Fruit fly (Drosophila melanogaster) whole organism, embryonic: Measurements from ENCODE around the gene mbm.

Experiments used
- Ada2b ChIP-seq: fragments of 200-800 bp; sonication (Bioruptor generic); IDR thresholded peaks from 2 replicates; pipeline ENCODE4 v1.3.6; 2022; ENCODE audit warnings: missing biosample characterization, missing genetic modification characterization
- Adf1 ChIP-seq: fragments of 200-800 bp; sonication (Bioruptor generic); IDR thresholded peaks from 2 replicates; pipeline ENCODE4 v1.3.6; 2022; ENCODE audit warnings: missing biosample characterization, missing genetic modification characterization
- Aef1 ChIP-seq: fragments of 200-800 bp; sonication (Bioruptor generic); IDR thresholded peaks from 3 replicates; pipeline ENCODE4 v1.3.6; 2022; ENCODE audit warnings: missing biosample characterization, missing genetic modification characterization
- CG11723 ChIP-seq: fragments of 200-800 bp; sonication (Bioruptor generic); optimal IDR thresholded peaks from 2 replicates; lab custom pipeline; 2017; ENCODE audit warnings: missing biosample characterization, mild to moderate bottlenecking, missing genetic modification characterization
- CG16815 ChIP-seq: fragments of 200-800 bp; sonication (Bioruptor generic); optimal IDR thresholded peaks from 3 replicates; lab custom pipeline; 2017; ENCODE audit warnings: missing biosample characterization, mild to moderate bottlenecking, missing genetic modification characterization
- CG17186 ChIP-seq: fragments of 200-800 bp; sonication (Bioruptor generic); optimal IDR thresholded peaks from 3 replicates; lab custom pipeline; 2017; ENCODE audit warnings: missing biosample characterization, missing genetic modification reagents, missing genetic modification characterization
- CG17802 ChIP-seq: fragments of 200-800 bp; sonication (Bioruptor generic); optimal IDR thresholded peaks from 2 replicates; lab custom pipeline; 2018; ENCODE audit warnings: missing biosample characterization, mild to moderate bottlenecking, missing genetic modification characterization, moderate library complexity
- CG17829 ChIP-seq: fragments of 200-800 bp; optimal IDR thresholded peaks from 2 replicates; lab custom pipeline; 2019; ENCODE audit warnings: missing biosample characterization, mild to moderate bottlenecking, missing genetic modification characterization, moderate library complexity
- CG18011 ChIP-seq: fragments of 200-800 bp; sonication (Bioruptor generic); optimal IDR thresholded peaks from 2 replicates; lab custom pipeline; 2017; ENCODE audit warnings: missing biosample characterization, missing genetic modification characterization, mild to moderate bottlenecking, moderate library complexity, missing genotype
- CG2116 ChIP-seq: fragments of 200-800 bp; sonication (Bioruptor generic); optimal IDR thresholded peaks from 3 replicates; lab custom pipeline; 2018; ENCODE audit warnings: missing biosample characterization, mild to moderate bottlenecking, missing genetic modification characterization
- CG31224 ChIP-seq: fragments of 200-800 bp; sonication (Bioruptor generic); IDR thresholded peaks from 2 replicates; pipeline ENCODE4 v1.3.6; 2022; ENCODE audit warnings: missing biosample characterization, missing genetic modification characterization
- CG3163 ChIP-seq: fragments of 200-800 bp; sonication (Bioruptor generic); optimal IDR thresholded peaks from 3 replicates; lab custom pipeline; 2016; ENCODE audit warnings: missing biosample characterization, missing genetic modification characterization
- CG32767 ChIP-seq: fragments of 200-800 bp; sonication (Bioruptor generic); IDR thresholded peaks from 2 replicates; pipeline ENCODE4 v1.3.6; 2022; ENCODE audit warnings: missing biosample characterization, missing genetic modification characterization
- CG3407 ChIP-seq: fragments of 200-800 bp; sonication (Bioruptor generic); optimal IDR thresholded peaks from 2 replicates; lab custom pipeline; 2018; ENCODE audit warnings: missing biosample characterization, mild to moderate bottlenecking, missing genetic modification characterization
- CG34224 ChIP-seq: fragments of 200-800 bp; sonication (Bioruptor generic); IDR thresholded peaks from 3 replicates; pipeline ENCODE4 v1.3.6; 2022; ENCODE audit warnings: missing biosample characterization, missing genetic modification characterization; ENCODE audit not compliant: partially characterized antibody
- CG3995 ChIP-seq: fragments of 200-800 bp; sonication (Bioruptor generic); optimal IDR thresholded peaks from 3 replicates; lab custom pipeline; 2016; ENCODE audit warnings: missing biosample characterization, missing genetic modification characterization
- CG5180 ChIP-seq: fragments of 200-800 bp; sonication (Bioruptor generic); optimal IDR thresholded peaks from 3 replicates; lab custom pipeline; 2017; ENCODE audit warnings: missing biosample characterization, missing genetic modification characterization, mild to moderate bottlenecking, moderate library complexity, missing genetic modification reagents
- CG6765 ChIP-seq: fragments of 200-800 bp; sonication (Bioruptor generic); optimal IDR thresholded peaks from 3 replicates; lab custom pipeline; 2017; ENCODE audit warnings: missing biosample characterization, mild to moderate bottlenecking, missing genetic modification characterization
- CG6813 ChIP-seq: fragments of 200-800 bp; sonication (Bioruptor generic); optimal IDR thresholded peaks from 2 replicates; lab custom pipeline; 2017; ENCODE audit warnings: missing biosample characterization, missing genetic modification characterization, mild to moderate bottlenecking, moderate library complexity, missing genetic modification reagents
- CG7357 ChIP-seq: fragments of 200-800 bp; sonication (Bioruptor generic); IDR thresholded peaks from 3 replicates; pipeline ENCODE4 v1.3.6; 2022; ENCODE audit warnings: missing biosample characterization, missing genetic modification characterization
- CG8089 ChIP-seq: fragments of 200-800 bp; sonication (Bioruptor generic); optimal IDR thresholded peaks from 3 replicates; lab custom pipeline; 2016; ENCODE audit warnings: missing biosample characterization, missing genetic modification characterization
- CG8478 ChIP-seq: fragments of >200 bp; optimal IDR thresholded peaks from 2 replicates; lab custom pipeline; 2018
- CG9437 ChIP-seq: fragments of 200-800 bp; sonication (Bioruptor generic); optimal IDR thresholded peaks from 2 replicates; lab custom pipeline; 2018; ENCODE audit warnings: missing biosample characterization, mild to moderate bottlenecking, missing genetic modification characterization
- E2f2 ChIP-seq: fragments of 200-800 bp; sonication (Bioruptor generic); IDR thresholded peaks from 2 replicates; pipeline ENCODE4 v1.3.6; 2022; ENCODE audit warnings: missing biosample characterization, missing genetic modification characterization
- Elba2 ChIP-seq: fragments of 200-800 bp; sonication (Bioruptor generic); optimal IDR thresholded peaks from 3 replicates; lab custom pipeline; 2016; ENCODE audit warnings: missing biosample characterization, missing genetic modification characterization
- Hmr ChIP-seq: fragments of 200-800 bp; sonication (Bioruptor generic); optimal IDR thresholded peaks from 3 replicates; lab custom pipeline; 2017; ENCODE audit warnings: mild to moderate bottlenecking, missing biosample characterization, missing genetic modification reagents, missing genetic modification characterization
- Kr ChIP-seq: fragments of 200-800 bp; sonication (Bioruptor generic); optimal IDR thresholded peaks from 2 replicates; lab custom pipeline; 2017; ENCODE audit warnings: missing biosample characterization, mild to moderate bottlenecking, missing genetic modification characterization
- Lim3 ChIP-seq: fragments of 200-800 bp; sonication (Bioruptor generic); IDR thresholded peaks from 2 replicates; pipeline ENCODE4 v1.3.6; 2022; ENCODE audit warnings: missing biosample characterization, missing genetic modification characterization
- Max ChIP-seq: fragments of 200-800 bp; sonication (Bioruptor generic); optimal IDR thresholded peaks from 2 replicates; lab custom pipeline; 2016; ENCODE audit warnings: missing biosample characterization, mild to moderate bottlenecking, missing genetic modification characterization
- Med ChIP-seq: fragments of 200-800 bp; sonication (Bioruptor generic); peaks from one replicate; lab custom pipeline; 2016; ENCODE audit warnings: missing biosample characterization, missing genetic modification characterization, mild to moderate bottlenecking, inconsistent platforms, moderate library complexity
- Nf-YB ChIP-seq: fragments of 200-800 bp; sonication (Bioruptor generic); optimal IDR thresholded peaks from 3 replicates; lab custom pipeline; 2019; ENCODE audit warnings: missing biosample characterization, mild to moderate bottlenecking, missing genetic modification characterization, moderate library complexity
- Poxn ChIP-seq: fragments of 200-800 bp; sonication (Bioruptor generic); IDR thresholded peaks from 2 replicates; pipeline ENCODE4 v1.3.6; 2022; ENCODE audit warnings: missing biosample characterization, missing genetic modification characterization
- Side ChIP-seq: fragments of 200-800 bp; sonication (Bioruptor generic); optimal IDR thresholded peaks from 2 replicates; lab custom pipeline; 2016; ENCODE audit warnings: missing biosample characterization, missing genetic modification characterization
- Sox100B ChIP-seq: fragments of 200-800 bp; sonication (Bioruptor generic); optimal IDR thresholded peaks from 3 replicates; lab custom pipeline; 2018; ENCODE audit warnings: missing biosample characterization, mild to moderate bottlenecking, missing genetic modification characterization
- Usf ChIP-seq: fragments of 200-800 bp; sonication (Bioruptor generic); optimal IDR thresholded peaks from 2 replicates; lab custom pipeline; 2017; ENCODE audit warnings: missing genotype, missing biosample characterization, missing genetic modification characterization
- amos ChIP-seq: fragments of 200-800 bp; sonication (Bioruptor generic); IDR thresholded peaks from 2 replicates; pipeline ENCODE4 v1.3.6; 2022; ENCODE audit warnings: missing biosample characterization, missing genetic modification characterization; ENCODE audit not compliant: partially characterized antibody
- cas ChIP-seq: fragments of 200-800 bp; sonication (Bioruptor generic); IDR thresholded peaks from 2 replicates; pipeline ENCODE4 v1.3.6; 2022; ENCODE audit warnings: missing biosample characterization, missing genetic modification characterization
- gem ChIP-seq: fragments of 200-800 bp; sonication (Bioruptor generic); optimal IDR thresholded peaks from 2 replicates; lab custom pipeline; 2019; ENCODE audit warnings: missing biosample characterization, mild to moderate bottlenecking, missing genetic modification characterization, moderate library complexity
- kah ChIP-seq: fragments of 200-800 bp; sonication (Bioruptor generic); optimal IDR thresholded peaks from 2 replicates; lab custom pipeline; 2018; ENCODE audit warnings: missing biosample characterization, mild to moderate bottlenecking, missing genetic modification characterization
- knrl ChIP-seq: fragments of 200-800 bp; sonication (Bioruptor generic); IDR thresholded peaks from 3 replicates; pipeline ENCODE4 v1.3.6; 2022; ENCODE audit warnings: missing biosample characterization, missing genetic modification characterization; ENCODE audit not compliant: partially characterized antibody
- nerfin-1 ChIP-seq: fragments of 200-800 bp; sonication (Bioruptor generic); optimal IDR thresholded peaks from 3 replicates; lab custom pipeline; 2019; ENCODE audit warnings: missing biosample characterization, mild to moderate bottlenecking, missing genetic modification characterization, moderate library complexity
- sc ChIP-seq, 3 experiments: fragments of >200 bp in 2 of 3; fragments of 200-800 bp in 1 of 3; sonication (Bioruptor generic) in 1 of 3; optimal IDR thresholded peaks; 2 replicates in 2 of 3; 3 replicates in 1 of 3; lab custom pipeline; 2017; ENCODE audit warnings: mild to moderate bottlenecking in 1 of 3, missing biosample characterization in 1 of 3, missing genetic modification characterization in 1 of 3, missing genetic modification reagents in 1 of 3
- sd ChIP-seq: fragments of 200-800 bp; sonication (Bioruptor generic); optimal IDR thresholded peaks from 3 replicates; lab custom pipeline; 2018; ENCODE audit warnings: missing biosample characterization, mild to moderate bottlenecking, missing genetic modification characterization, moderate library complexity
- trh ChIP-seq: fragments of 200-800 bp; sonication (Bioruptor generic); optimal IDR thresholded peaks from 2 replicates; lab custom pipeline; 2016; ENCODE audit warnings: missing biosample characterization, missing genetic modification characterization
- wek ChIP-seq: fragments of 200-800 bp; sonication (Bioruptor generic); optimal IDR thresholded peaks from 3 replicates; lab custom pipeline; 2018; ENCODE audit warnings: missing biosample characterization, mild to moderate bottlenecking, missing genetic modification characterization, moderate library complexity
- z ChIP-seq: fragments of 200-800 bp; sonication (Bioruptor generic); IDR thresholded peaks from 3 replicates; pipeline ENCODE4 v1.3.6; 2022; ENCODE audit warnings: missing biosample characterization, missing genetic modification characterization

The mbm gene

dm6 chr2L:223867-224598 lies 49.5 kb downstream of the mbm start (continued):
- TF ChIP-seq Sox100B (GFP tag; lab: Kevin White, UChicago) = no peak
- peak; percentile 31; the same call in 1 of the 2 replicates for TF ChIP-seq amos (GFP tag; lab: Robert Waterston, UW)
- peak; percentile 27; the same call in 1 of the 2 replicates for TF ChIP-seq CG32767 (GFP tag; lab: Robert Waterston, UW)
- TF ChIP-seq CG16815 (GFP tag; lab: Kevin White, UChicago) = no peak
- TF ChIP-seq CG7357 = no peak
- TF ChIP-seq kah (GFP tag; lab: Kevin White, UChicago) = peak; percentile 33
- no peak for TF ChIP-seq CG31224 (GFP tag; lab: Robert Waterston, UW)
- no peak for TF ChIP-seq CG6765 (GFP tag; lab: Kevin White, UChicago)
- TF ChIP-seq Aef1 = 0 out of 3 replicates have a peak, but pooled peaks have one; percentile 9
- 0 out of 3 replicates have a peak, but pooled peaks have one; percentile 21 for TF ChIP-seq z (GFP tag; lab: Robert Waterston, UW)
- peak; percentile 6 for TF ChIP-seq Kr
- TF ChIP-seq CG2116 (GFP tag; lab: Kevin White, UChicago) = no peak
- no peak for TF ChIP-seq CG17829 (tag; lab: Kevin White, UChicago)
- no peak for TF ChIP-seq CG8089 (GFP tag; lab: Kevin White, UChicago)
- 0 out of 3 replicates have a peak, but pooled peaks have one; percentile 33 for TF ChIP-seq CG34224 (GFP tag; lab: Robert Waterston, UW)
- peak; percentile 48 for TF ChIP-seq Med
- peak; percentile 88 for TF ChIP-seq nerfin-1 (tag; lab: Kevin White, UChicago)

dm6 chr2L:223351-223750 lies 50.2 kb downstream of the mbm start:
- peak; percentile 86 for TF ChIP-seq CG3407
- peak; percentile 73 for TF ChIP-seq CG11723 (GFP tag; lab: Kevin White, UChicago)
- TF ChIP-seq Nf-YB (GFP tag; lab: Kevin White, UChicago) = peak; percentile 61
- peak; percentile 2 for TF ChIP-seq wek (GFP tag; lab: Kevin White, UChicago)
- no peak for TF ChIP-seq Kr
- peak; percentile 89 for TF ChIP-seq Side (GFP tag; lab: Kevin White, UChicago)
- peak; percentile 67 for TF ChIP-seq CG18011 (GFP tag; lab: Kevin White, UChicago)
- TF ChIP-seq CG3995 = no peak
- peak; percentile 85 for TF ChIP-seq Sox100B (GFP tag; lab: Kevin White, UChicago)
- TF ChIP-seq trh (GFP tag; lab: Kevin White, UChicago) = peak; percentile 68
- TF ChIP-seq CG3163 (GFP tag; lab: Kevin White, UChicago) = peak; percentile 38
- peak; percentile 72 for TF ChIP-seq Hmr (GFP tag; lab: Kevin White, UChicago)
- 0 out of 2 replicates have a peak, but pooled peaks have one; percentile 16 for TF ChIP-seq Lim3 (GFP tag; lab: Robert Waterston, UW)
- peak; percentile 87 for TF ChIP-seq Ada2b
- 0 out of 2 replicates have a peak, but pooled peaks have one; percentile 18 for TF ChIP-seq cas
- TF ChIP-seq Max = peak; percentile 81
- TF ChIP-seq CG9437 (GFP tag; lab: Kevin White, UChicago) = peak; percentile 74
- TF ChIP-seq CG17186 (GFP tag; lab: Kevin White, UChicago) = no peak
- no peak for TF ChIP-seq sc (optimal IDR thresholded peaks at IDR 0.05; lab: Kevin White, UChicago)
- TF ChIP-seq sc (GFP tag; optimal IDR thresholded peaks at IDR 0.05; lab: Kevin White, UChicago) = peak; percentile 84
- no peak for TF ChIP-seq Poxn (GFP tag; lab: Robert Waterston, UW)
- peak; percentile 62; the same call in 1 of the 2 replicates for TF ChIP-seq E2f2 (GFP tag; lab: Robert Waterston, UW)
- no peak for TF ChIP-seq sd (tag; lab: Kevin White, UChicago)
- TF ChIP-seq CG17802 (tag; lab: Kevin White, UChicago) = peak; percentile 70
- peak; percentile 26 for TF ChIP-seq Usf (GFP tag; lab: Kevin White, UChicago)
- no peak for TF ChIP-seq Elba2 (GFP tag; lab: Kevin White, UChicago)
- no peak for TF ChIP-seq knrl (GFP tag; lab: Robert Waterston, UW)
- peak; percentile 15 for TF ChIP-seq CG5180 (GFP tag; lab: Kevin White, UChicago)
- TF ChIP-seq CG6813 (GFP tag; lab: Kevin White, UChicago) = peak; percentile 82
- TF ChIP-seq CG8478 = no peak
- TF ChIP-seq gem (tag; lab: Kevin White, UChicago) = peak; percentile 91
- peak; percentile 16; the same call in 1 of the 2 replicates for TF ChIP-seq Adf1 (GFP tag; lab: Robert Waterston, UW)
- TF ChIP-seq CG34224 (GFP tag; lab: Robert Waterston, UW) = no peak
